Worm (Caenorhabditis elegans) whole organism, young adult: ENCODE results near the gene ptp-5.2.
"Not testable (repeated sequence)": the region's sequence is repeated elsewhere in the genome, so short reads cannot be mapped to it uniquely, and the experiment has no call there.

Experiments
- C06A6.2 ChIP-seq: fragments of 200-800 bp; sonication (Bioruptor generic); conservative IDR thresholded peaks from 2 replicates; pipeline ENCODE4 v1.3.6; 2022; ENCODE audit warnings: missing genetic modification characterization, missing compliant biosample characterization
- F37B4.10 ChIP-seq: fragments of 200-800 bp; sonication (Bioruptor generic); IDR thresholded peaks from 2 replicates; pipeline ENCODE4 v1.3.6; 2022; ENCODE audit warnings: missing genetic modification characterization, missing compliant biosample characterization
- K11D2.4 ChIP-seq: fragments of 200-800 bp; sonication (Bioruptor generic); IDR thresholded peaks from 2 replicates; pipeline ENCODE4 v1.3.6; 2022; ENCODE audit warnings: missing genetic modification reagents, missing genetic modification characterization, missing compliant biosample characterization
- K12H6.12 ChIP-seq: fragments of 200-800 bp; sonication (Bioruptor generic); optimal IDR thresholded peaks from 2 replicates; lab custom pipeline; 2018; ENCODE audit warnings: mild to moderate bottlenecking, missing genetic modification characterization, missing compliant biosample characterization
- Y53G8AR.9 ChIP-seq: fragments of 200-800 bp; sonication (Bioruptor generic); conservative IDR thresholded peaks from 2 replicates; pipeline ENCODE4 v1.3.6; 2022; ENCODE audit warnings: missing genetic modification reagents, missing genetic modification characterization, missing compliant biosample characterization
- Y67H2A.10 ChIP-seq: fragments of 200-800 bp; sonication (Bioruptor generic); conservative IDR thresholded peaks from 2 replicates; pipeline ENCODE4 v1.3.6; 2022; ENCODE audit warnings: missing genetic modification reagents, missing genetic modification characterization, missing compliant biosample characterization
- Y95B8A.8 ChIP-seq: fragments of 200-800 bp; sonication (Bioruptor generic); IDR thresholded peaks from 2 replicates; pipeline ENCODE4 v1.3.6; 2022; ENCODE audit warnings: missing genetic modification reagents, missing genetic modification characterization, missing compliant biosample characterization
- ama-1 ChIP-seq, 3 experiments: fragments of 150-350 bp in 1 of 3; sonication (generic microtip) in 2 of 3; optimal IDR thresholded peaks; 2 replicates each; lab custom pipeline; 2014 to 2018; ENCODE audit warnings: missing biosample characterization in 2 of 3, missing genetic modification characterization in 2 of 3, missing genetic modification reagents in 2 of 3
- attf-5 ChIP-seq: fragments of 200-800 bp; sonication (Bioruptor generic); optimal IDR thresholded peaks from 2 replicates; lab custom pipeline; 2018; ENCODE audit warnings: mild to moderate bottlenecking, missing genetic modification characterization, missing compliant biosample characterization
- attf-6 ChIP-seq: fragments of 200-800 bp; sonication (Bioruptor generic); IDR thresholded peaks from 2 replicates; pipeline ENCODE4 v1.3.6; 2022; ENCODE audit warnings: missing genetic modification reagents, missing genetic modification characterization, missing compliant biosample characterization
- bed-2 ChIP-seq: fragments of 200-800 bp; sonication (Bioruptor generic); IDR thresholded peaks from 2 replicates; pipeline ENCODE4 v1.3.6; 2022; ENCODE audit warnings: missing genetic modification reagents, missing genetic modification characterization, missing compliant biosample characterization
- cebp-1 ChIP-seq, 2 experiments: fragments of 200-800 bp in 1 of 2; sonication (Bioruptor generic) in 1 of 2; sonication (generic microtip) in 1 of 2; IDR thresholded peaks in 1 of 2; optimal IDR thresholded peaks in 1 of 2; 2 replicates each; pipeline versions ENCODE4 v1.3.6 to Lab custom; 2017 to 2022; ENCODE audit warnings: missing compliant biosample characterization in 2 of 2, missing genetic modification characterization in 2 of 2, mild to moderate bottlenecking in 1 of 2, missing genetic modification reagents in 1 of 2, moderate library complexity in 1 of 2
- ceh-100 ChIP-seq: fragments of 200-800 bp; sonication (Bioruptor generic); IDR thresholded peaks from 2 replicates; pipeline ENCODE4 v1.3.6; 2022; ENCODE audit warnings: missing genetic modification reagents, missing genetic modification characterization, missing compliant biosample characterization
- ceh-27 ChIP-seq: fragments of 200-800 bp; sonication (Bioruptor generic); optimal IDR thresholded peaks from 2 replicates; lab custom pipeline; 2018; ENCODE audit warnings: mild to moderate bottlenecking, missing genetic modification characterization, moderate library complexity, missing compliant biosample characterization
- ceh-91 ChIP-seq: fragments of 200-800 bp; sonication (Bioruptor generic); IDR thresholded peaks from 2 replicates; pipeline ENCODE4 v1.3.6; 2022; ENCODE audit warnings: missing genetic modification reagents, missing genetic modification characterization, missing compliant biosample characterization
- egl-44 ChIP-seq: fragments of 200-800 bp; sonication (Bioruptor generic); IDR thresholded peaks from 2 replicates; pipeline ENCODE4 v1.3.6; 2022; ENCODE audit warnings: missing genetic modification reagents, missing genetic modification characterization, missing compliant biosample characterization
- ekl-4 ChIP-seq: fragments of 200-800 bp; sonication (Bioruptor generic); IDR thresholded peaks from 2 replicates; pipeline ENCODE4 v1.3.6; 2022; ENCODE audit warnings: missing genetic modification reagents, missing genetic modification characterization, missing compliant biosample characterization
- hmg-1.2 ChIP-seq: fragments of 200-800 bp; sonication (Bioruptor generic); IDR thresholded peaks from 2 replicates; pipeline ENCODE4 v1.3.6; 2022; ENCODE audit warnings: missing genetic modification reagents, missing genetic modification characterization, missing compliant biosample characterization
- let-526 ChIP-seq: fragments of 200-800 bp; sonication (Bioruptor generic); IDR thresholded peaks from 2 replicates; pipeline ENCODE4 v1.3.6; 2022; ENCODE audit warnings: missing genetic modification reagents, missing genetic modification characterization, missing compliant biosample characterization
- lir-1 ChIP-seq: fragments of 200-800 bp; sonication (Bioruptor generic); conservative IDR thresholded peaks from 2 replicates; pipeline ENCODE4 v1.3.6; 2022; ENCODE audit warnings: missing genetic modification reagents, missing genetic modification characterization, missing compliant biosample characterization
- lsl-1 ChIP-seq: fragments of 200-800 bp; sonication (Bioruptor generic); optimal IDR thresholded peaks from 2 replicates; lab custom pipeline; 2018; ENCODE audit warnings: mild to moderate bottlenecking, missing genetic modification characterization, moderate library complexity, missing compliant biosample characterization
- mcd-1 ChIP-seq: fragments of 200-800 bp; sonication (Bioruptor generic); IDR thresholded peaks from 2 replicates; pipeline ENCODE4 v1.3.6; 2022; ENCODE audit warnings: missing genetic modification reagents, missing genetic modification characterization, missing compliant biosample characterization
- nfyb-1 ChIP-seq: fragments of 200-800 bp; sonication (Bioruptor generic); IDR thresholded peaks from 2 replicates; pipeline ENCODE4 v1.3.6; 2022; ENCODE audit warnings: missing genetic modification reagents, missing genetic modification characterization, missing compliant biosample characterization
- nhr-179 ChIP-seq: sonication (generic microtip); optimal IDR thresholded peaks from 2 replicates; lab custom pipeline; 2016; ENCODE audit warnings: mild to moderate bottlenecking, missing genetic modification characterization, missing compliant biosample characterization
- nhr-27 ChIP-seq: fragments of 200-800 bp; sonication (Bioruptor generic); optimal IDR thresholded peaks from 2 replicates; lab custom pipeline; 2018; ENCODE audit warnings: mild to moderate bottlenecking, missing genetic modification characterization, moderate library complexity, missing compliant biosample characterization
- nhr-80 ChIP-seq: sonication (generic microtip); optimal IDR thresholded peaks from 2 replicates; lab custom pipeline; 2016; ENCODE audit warnings: missing genetic modification characterization, missing compliant biosample characterization
- pbrm-1 ChIP-seq: fragments of 200-800 bp; sonication (Bioruptor generic); IDR thresholded peaks from 2 replicates; pipeline ENCODE4 v1.3.6; 2022; ENCODE audit warnings: missing genetic modification reagents, missing genetic modification characterization, missing compliant biosample characterization
- rcor-1 ChIP-seq: fragments of 200-800 bp; sonication (Bioruptor generic); IDR thresholded peaks from 2 replicates; pipeline ENCODE4 v1.3.6; 2022; ENCODE audit warnings: missing genetic modification reagents, missing genetic modification characterization, missing compliant biosample characterization
- snpc-1.1 ChIP-seq: sonication (generic microtip); optimal IDR thresholded peaks from 2 replicates; lab custom pipeline; 2017; ENCODE audit warnings: missing genetic modification characterization, mild to moderate bottlenecking, missing compliant biosample characterization, antibody characterized with exemption, moderate library complexity, missing genotype, missing genetic modification reagents; ENCODE audit not compliant: insufficient read depth
- snpc-4 ChIP-seq, 5 experiments: fragments of 150-350 bp in 1 of 5; sonication (generic microtip) in 4 of 5; optimal IDR thresholded peaks; 2 replicates each; lab custom pipeline; 2014 to 2018; ENCODE audit warnings: missing genetic modification characterization in 5 of 5, missing biosample characterization in 3 of 5, antibody characterized with exemption in 2 of 5, mild to moderate bottlenecking in 2 of 5, missing compliant biosample characterization in 2 of 5, missing genotype in 2 of 5, moderate library complexity in 2 of 5, missing genetic modification reagents in 1 of 5

ptp-5.2 gene

ce11 chrIV:14763938-14764718 lies 3.4 kb upstream of the ptp-5.2 start (continued):
- TF ChIP-seq K12H6.12 (no peak), let-526 (no peak), ama-1 (optimal IDR thresholded peaks at IDR 0.05; lab: Kevin White, UChicago) (peak; percentile 70), ama-1 (GFP tag; optimal IDR thresholded peaks at IDR 0.05; lab: Kevin White, UChicago) (no peak), Y53G8AR.9 (GFP tag; lab: Robert Waterston, UW) (peak; percentile 30; the same call in 1 of the 2 replicates), ekl-4 (no peak), bed-2 (GFP tag; lab: Robert Waterston, UW) (no peak), F37B4.10 (no peak), nhr-179 (tag; lab: Kevin White, UChicago) (no peak), K11D2.4 (no peak)

ce11 chrIV:14763348-14763747 lies 2.6 kb upstream of the ptp-5.2 start:
- TF ChIP-seq nfyb-1 (GFP tag; lab: Robert Waterston, UW) (0 out of 2 replicates have a peak, but pooled peaks have one; percentile 41), attf-5 (GFP tag; lab: Kevin White, UChicago) (peak; percentile 39), Y95B8A.8 (GFP tag; lab: Robert Waterston, UW) (0 out of 2 replicates have a peak, but pooled peaks have one; percentile 7), hmg-1.2 (GFP tag; lab: Robert Waterston, UW) (peak; percentile 56; the same call in 1 of the 2 replicates), K12H6.12 (peak; percentile 9), ceh-100 (GFP tag; lab: Robert Waterston, UW) (0 out of 2 replicates have a peak, but pooled peaks have one; percentile 40), nhr-80 (tag; lab: Kevin White, UChicago) (peak; percentile 28), rcor-1 (GFP tag; lab: Robert Waterston, UW) (peak; percentile 65; the same call in 1 of the 2 replicates), lir-1 (GFP tag; lab: Robert Waterston, UW) (peak; percentile 27; the same call in 1 of the 2 replicates), let-526 (peak; percentile 6; the same call in 1 of the 2 replicates), mcd-1 (GFP tag; lab: Robert Waterston, UW) (peak; percentile 74), pbrm-1 (GFP tag; lab: Robert Waterston, UW) (0 out of 2 replicates have a peak, but pooled peaks have one; percentile 38), egl-44 (peak; percentile 73; the same call in 1 of the 2 replicates), snpc-4 (GFP tag; optimal IDR thresholded peaks at IDR 0.05; lab: Kevin White, UChicago) (peak; percentile 20), K11D2.4 (peak; percentile 42; the same call in 1 of the 2 replicates), ekl-4 (peak; percentile 57; the same call in 1 of the 2 replicates), Y67H2A.10 (GFP tag; lab: Robert Waterston, UW) (0 out of 2 replicates have a peak, but pooled peaks have one; percentile 8), C06A6.2 (GFP tag; lab: Robert Waterston, UW) (peak; percentile 58; the same call in 1 of the 2 replicates), cebp-1 (GFP tag; IDR thresholded peaks at IDR 0.05; lab: Robert Waterston, UW) (0 out of 2 replicates have a peak, but pooled peaks have one; percentile 18), ceh-27 (GFP tag; lab: Kevin White, UChicago) (peak; percentile 26)
- not testable (repeated sequence) for TF ChIP-seq snpc-4, cebp-1 (tag; optimal IDR thresholded peaks at IDR 0.05; lab: Kevin White, UChicago)

ce11 chrIV:14759662-14760061 lies 1.1 kb downstream of the ptp-5.2 start:
- TF ChIP-seq snpc-4 (GFP tag; optimal IDR thresholded peaks at IDR 0.05; lab: Kevin White, UChicago) (no peak), snpc-4 (tag; optimal IDR thresholded peaks at IDR 0.05; lab: Kevin White, UChicago) (peak in 3 of 4 experiments; percentile 72 to 92 (median 77)), snpc-1.1 (tag; lab: Kevin White, UChicago) (peak; percentile 51), hmg-1.2 (GFP tag; lab: Robert Waterston, UW) (peak; percentile 36), ceh-91 (GFP tag; lab: Robert Waterston, UW) (no peak), lsl-1 (GFP tag; lab: Kevin White, UChicago) (no peak)
- TF ChIP-seq, all 124 proteins: peak for 3

- TF ChIP-seq attf-6 (GFP tag; lab: Robert Waterston, UW) = peak; percentile 67; the same call in 1 of the 2 replicates
- no peak for TF ChIP-seq nhr-27 (tag; lab: Kevin White, UChicago)
These were observed 3.0 kb downstream of the ptp-5.2 start for ce11 chrIV:14757786-14758185.
